Fruit fly (Drosophila melanogaster): ENCODE measurements around the gene CG1227.

The CG1227 gene

DNA sequence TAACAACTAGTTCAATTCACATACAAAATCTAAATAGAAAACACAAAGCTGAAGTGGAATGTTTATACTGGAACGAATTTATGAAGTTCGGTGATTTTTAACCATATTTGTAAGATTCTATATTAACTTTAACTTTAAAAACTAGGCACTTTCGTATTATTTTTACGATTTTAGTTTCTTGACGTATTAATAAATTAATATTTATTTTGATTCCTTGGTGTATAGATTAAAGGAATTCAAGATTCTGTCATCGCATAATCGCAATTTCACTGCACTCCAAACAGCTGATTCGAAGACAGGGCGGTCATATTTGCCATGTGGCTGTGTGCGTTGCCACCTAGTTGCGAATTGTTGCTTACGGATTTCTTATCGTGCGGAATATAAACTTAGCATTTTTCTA, at the start of gene CG1227, which contains the start of gene Dtwd2:
TSS of gene CG1227 (minus strand) at position 279 of the 400 bp plus-strand sequence.
TSS of gene Dtwd2 (plus strand) at position 336 of the 400 bp plus-strand sequence.
- TF ChIP-seq Sin3A (optimal IDR thresholded peaks at IDR 0.05) (no peak), h (optimal IDR thresholded peaks at IDR 0.05) (no peak), ttk (optimal IDR thresholded peaks at IDR 0.05) (no peak), Myc (optimal IDR thresholded peaks at IDR 0.05) (no peak), insv (optimal IDR thresholded peaks at IDR 0.05) (no peak), psq (optimal IDR thresholded peaks at IDR 0.05) (no peak)

DNA sequence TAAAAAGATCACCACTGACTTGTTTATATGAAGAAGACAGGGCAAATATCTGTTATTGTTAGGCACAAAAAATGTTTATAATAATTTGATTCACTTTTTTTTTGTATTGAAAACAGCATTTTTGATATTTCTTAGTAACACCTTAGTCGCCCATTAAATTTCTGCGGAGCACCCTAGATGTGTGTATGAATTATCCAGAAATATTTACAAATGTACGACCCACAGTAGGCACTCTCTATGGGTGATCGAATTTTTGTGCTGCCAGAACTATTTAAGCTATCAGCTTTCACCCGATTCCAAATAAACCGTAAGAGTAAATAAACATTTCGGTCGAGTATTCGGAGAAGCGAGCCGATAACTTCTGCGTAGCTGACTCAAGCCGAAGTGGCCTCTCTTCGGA, 36.1 kb upstream of the CG1227 start, which contains the start of gene RacGAP84C:
TSS of gene RacGAP84C (plus strand) at position 301 of the 400 bp plus-strand sequence.
- TF ChIP-seq Myc (optimal IDR thresholded peaks at IDR 0.05) (no peak), Sin3A (optimal IDR thresholded peaks at IDR 0.05) (no peak), h (optimal IDR thresholded peaks at IDR 0.05) (no peak), insv (optimal IDR thresholded peaks at IDR 0.05) (no peak), psq (optimal IDR thresholded peaks at IDR 0.05) (no peak), ttk (optimal IDR thresholded peaks at IDR 0.05) (no peak)

DNA sequence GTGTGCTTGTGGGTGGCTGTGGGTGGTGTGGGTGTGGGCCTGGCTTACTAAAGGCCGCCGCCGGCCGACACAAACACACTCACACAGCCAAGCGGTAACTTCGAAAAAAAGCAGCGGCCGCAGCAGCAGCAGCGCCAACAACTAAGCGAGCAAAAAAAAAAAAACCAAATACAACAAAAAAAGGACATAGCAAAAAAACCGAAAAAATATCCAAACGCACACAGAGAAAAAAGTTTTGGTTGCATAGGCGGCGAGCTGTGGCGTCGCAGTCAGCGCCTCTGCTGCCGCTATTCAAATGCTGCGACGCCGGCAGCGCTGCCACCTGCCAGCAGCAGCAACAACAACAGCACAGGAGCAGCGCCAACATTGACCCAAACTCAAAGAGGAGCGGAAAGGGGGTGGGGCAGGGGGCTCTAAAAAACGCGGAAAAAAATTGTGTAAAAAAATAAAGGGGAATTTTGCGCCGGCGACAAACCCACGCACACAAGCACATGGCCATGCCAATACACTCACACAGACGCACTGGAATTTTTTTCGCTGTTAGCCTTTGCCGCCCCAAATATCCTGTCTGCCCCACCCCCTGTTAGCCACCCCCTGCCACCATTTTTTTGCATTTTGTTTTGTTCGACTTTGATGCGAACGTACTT, 32.8 kb upstream of the CG1227 start:
- TF ChIP-seq psq (optimal IDR thresholded peaks at IDR 0.05) (no peak), ttk (optimal IDR thresholded peaks at IDR 0.05) (no peak), Sin3A (optimal IDR thresholded peaks at IDR 0.05) (no peak), Myc (optimal IDR thresholded peaks at IDR 0.05) (no peak), h (optimal IDR thresholded peaks at IDR 0.05) (no peak), insv (optimal IDR thresholded peaks at IDR 0.05) (no peak)

DNA sequence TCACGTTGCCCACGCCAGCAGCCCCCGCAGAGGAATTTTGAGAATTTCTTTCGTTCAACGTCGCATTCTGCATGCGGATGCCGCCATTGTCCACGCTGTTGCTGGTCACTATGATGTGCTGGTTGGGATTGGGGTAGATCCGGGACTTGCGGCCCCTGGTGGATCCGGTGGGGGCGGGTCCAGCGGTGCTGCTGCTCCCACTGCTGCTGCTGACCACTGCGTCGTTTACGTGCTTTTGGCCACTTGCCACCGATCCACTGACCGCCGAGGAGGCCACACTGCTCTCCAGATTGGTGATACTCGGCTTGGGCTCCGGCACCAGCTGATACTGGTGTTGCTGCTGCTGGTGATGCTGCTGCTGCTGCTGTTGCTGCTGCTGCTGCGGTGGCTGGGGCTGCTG, 27.2 kb upstream of the CG1227 start:
- TF ChIP-seq ttk (optimal IDR thresholded peaks at IDR 0.05): no peak
- no peak for TF ChIP-seq insv (optimal IDR thresholded peaks at IDR 0.05)
- TF ChIP-seq h (optimal IDR thresholded peaks at IDR 0.05): no peak
- TF ChIP-seq psq (optimal IDR thresholded peaks at IDR 0.05): no peak
- no peak for TF ChIP-seq Sin3A (optimal IDR thresholded peaks at IDR 0.05)
- TF ChIP-seq Myc (optimal IDR thresholded peaks at IDR 0.05): no peak

DNA sequence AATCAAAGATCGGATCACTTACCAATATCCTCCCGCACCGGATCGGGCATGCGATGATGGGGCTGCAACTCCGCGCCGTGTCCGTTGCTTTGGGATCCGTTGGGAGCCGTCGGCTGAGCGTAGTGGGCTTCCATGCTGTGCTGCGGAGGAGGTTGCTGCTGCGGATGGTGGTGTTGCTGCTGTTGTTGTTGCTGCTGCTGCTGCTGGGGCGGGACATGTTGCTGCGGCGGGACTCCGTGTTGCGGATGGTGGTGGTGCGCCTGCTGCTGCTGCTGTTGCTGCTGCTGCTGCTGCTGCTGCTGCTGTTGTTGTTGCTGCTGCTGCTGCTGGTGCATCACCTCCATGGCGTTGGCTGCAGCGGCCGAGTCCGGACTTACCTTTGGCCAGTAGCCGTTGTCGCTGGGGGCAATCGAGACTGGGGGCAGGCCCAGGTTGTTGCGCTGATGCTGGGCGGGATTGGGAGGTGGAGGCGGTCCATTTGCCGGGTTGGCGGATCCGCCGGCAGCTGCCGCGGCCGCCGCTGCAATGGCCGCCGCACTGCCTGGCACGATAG, 25.5 kb upstream of the CG1227 start:
- TF ChIP-seq insv (optimal IDR thresholded peaks at IDR 0.05) (no peak), ttk (optimal IDR thresholded peaks at IDR 0.05) (no peak), psq (optimal IDR thresholded peaks at IDR 0.05) (no peak), h (optimal IDR thresholded peaks at IDR 0.05) (no peak), Myc (optimal IDR thresholded peaks at IDR 0.05) (no peak)

DNA sequence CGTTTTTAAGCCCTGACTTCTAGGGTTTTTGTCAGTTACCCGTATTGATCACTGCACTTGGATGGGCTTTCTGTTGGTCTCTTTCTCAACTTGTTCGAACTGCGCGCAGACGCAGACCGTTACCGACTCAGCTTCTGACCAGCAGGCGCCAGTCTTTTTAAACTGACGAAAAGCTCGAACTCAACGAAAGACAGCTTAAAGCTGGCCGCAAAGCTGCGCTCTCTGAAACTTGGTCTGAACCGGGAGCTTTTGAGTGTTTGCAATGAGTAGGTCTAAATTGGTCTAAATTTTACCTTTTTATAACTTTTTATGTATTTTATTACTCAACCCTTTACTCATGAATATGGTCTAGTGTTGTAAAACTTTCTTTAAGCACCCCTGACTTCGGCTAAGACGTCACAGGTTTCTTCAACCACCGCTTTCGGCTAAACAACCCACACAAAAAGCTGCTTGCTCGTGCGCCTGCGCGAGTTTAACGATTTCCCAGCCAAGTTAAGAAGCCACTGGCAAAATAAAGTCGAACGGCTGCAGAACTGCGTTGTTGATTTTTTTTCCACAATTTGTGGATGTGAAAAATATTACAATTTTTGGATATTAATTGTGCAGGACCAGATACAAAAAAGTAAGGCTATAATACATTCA, 16.1 kb upstream of the CG1227 start, which contains the start of the genes Gld and Syt4:
TSS of gene Gld (minus strand) at position 137 of the 642 bp plus-strand sequence.
TSS of gene Syt4 (plus strand) at position 499 of the 642 bp plus-strand sequence.
- TF ChIP-seq h (optimal IDR thresholded peaks at IDR 0.05): no peak

DNA sequence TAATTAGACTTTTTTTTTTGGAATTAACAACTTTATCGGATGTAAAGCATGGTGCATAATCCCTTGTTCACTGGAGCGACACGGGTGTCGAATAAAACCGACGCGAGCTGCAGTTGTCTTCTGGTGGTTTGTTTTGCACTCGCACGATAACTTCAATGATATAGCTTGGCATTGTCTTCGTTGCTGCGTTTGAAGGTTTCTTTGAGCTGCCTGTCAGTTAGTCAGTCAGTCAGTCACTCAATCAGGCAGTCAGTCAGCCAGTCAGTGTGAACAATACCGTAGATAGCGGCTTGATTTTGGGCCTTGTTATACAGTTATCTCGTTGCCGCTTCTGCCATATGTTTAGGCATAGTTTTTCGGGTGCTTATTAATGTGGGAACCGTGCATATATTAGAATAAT, 10.0 kb upstream of the CG1227 start:
- TF ChIP-seq insv (optimal IDR thresholded peaks at IDR 0.05) (no peak), ttk (optimal IDR thresholded peaks at IDR 0.05) (no peak), Sin3A (optimal IDR thresholded peaks at IDR 0.05) (no peak), h (optimal IDR thresholded peaks at IDR 0.05) (no peak), psq (optimal IDR thresholded peaks at IDR 0.05) (no peak), Myc (optimal IDR thresholded peaks at IDR 0.05) (no peak)

DNA sequence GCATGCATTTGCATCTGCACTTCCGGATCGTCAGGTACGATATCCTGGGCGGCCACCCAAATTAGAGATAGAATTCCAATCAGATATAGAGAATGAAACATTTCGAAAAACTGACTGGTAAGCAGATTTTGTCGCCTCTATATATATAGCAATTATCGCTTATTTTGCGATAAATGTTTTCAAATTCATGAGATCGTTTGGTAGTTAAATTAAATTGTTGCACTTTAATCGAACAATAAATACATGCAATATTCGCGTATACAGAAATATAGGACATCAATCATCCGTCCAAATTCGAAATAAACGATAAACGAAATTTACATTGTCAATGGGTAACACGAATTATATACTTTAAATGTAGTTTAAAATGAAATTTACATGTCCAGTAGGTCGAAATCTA, 2.3 kb upstream of the CG1227 start, which contains the start of gene Obp84a:
TSS of gene Obp84a (minus strand) at position 101 of the 400 bp plus-strand sequence.
- no peak for TF ChIP-seq insv (optimal IDR thresholded peaks at IDR 0.05)

DNA sequence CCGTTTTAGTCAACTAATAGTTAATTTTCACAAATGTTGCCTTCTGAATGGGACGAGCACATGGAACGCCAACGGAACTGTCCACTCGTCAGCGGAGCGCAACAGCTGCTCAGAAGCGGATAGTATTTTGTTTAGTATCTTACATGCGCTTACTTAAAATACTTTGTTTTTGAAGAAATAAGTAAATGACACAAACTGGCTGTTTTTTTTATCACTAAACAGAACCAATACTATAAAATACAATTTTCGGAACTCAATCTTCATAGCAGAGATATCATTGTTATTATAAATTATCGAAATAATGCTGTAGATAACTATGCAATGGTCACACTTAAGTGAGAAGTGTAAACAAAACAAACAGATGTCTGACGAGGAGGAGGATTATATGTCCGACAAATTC, 2.6 kb downstream of the CG1227 start, which contains the start of the genes Noc3 and CG10053:
TSS of gene Noc3 (minus strand) at position 81 of the 400 bp plus-strand sequence.
TSS of gene CG10053 (plus strand) at position 202 of the 400 bp plus-strand sequence.
- TF ChIP-seq ttk (optimal IDR thresholded peaks at IDR 0.05): no peak
- TF ChIP-seq h (optimal IDR thresholded peaks at IDR 0.05): no peak
- no peak for TF ChIP-seq Sin3A (optimal IDR thresholded peaks at IDR 0.05)
- no peak for TF ChIP-seq insv (optimal IDR thresholded peaks at IDR 0.05)
- TF ChIP-seq psq (optimal IDR thresholded peaks at IDR 0.05): no peak
- no peak for TF ChIP-seq Myc (optimal IDR thresholded peaks at IDR 0.05)

DNA sequence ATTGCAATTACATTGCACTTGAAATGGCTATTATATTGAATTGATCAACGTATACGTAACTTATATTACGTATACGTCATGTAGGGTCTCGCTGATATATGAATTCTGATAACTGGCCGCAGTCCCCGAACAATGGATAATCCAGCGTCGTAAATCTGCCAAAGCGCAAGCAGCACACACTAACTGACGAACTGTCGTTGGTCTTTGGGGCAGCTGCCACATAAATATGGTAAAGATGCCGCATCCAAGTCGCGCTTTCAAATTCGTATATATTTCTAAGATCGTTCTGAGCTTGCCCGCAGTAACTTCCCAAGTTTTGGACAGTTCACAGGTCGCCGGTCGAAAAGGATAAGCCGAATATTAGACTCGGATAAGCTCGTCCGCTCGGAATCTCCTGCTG, 8.1 kb downstream of the CG1227 start, which contains the start of gene CG14607:
TSS of gene CG14607 (plus strand) at position 301 of the 400 bp plus-strand sequence.
- TF ChIP-seq ttk (optimal IDR thresholded peaks at IDR 0.05) (no peak), Myc (optimal IDR thresholded peaks at IDR 0.05) (no peak), h (optimal IDR thresholded peaks at IDR 0.05) (no peak), Sin3A (optimal IDR thresholded peaks at IDR 0.05) (no peak), insv (optimal IDR thresholded peaks at IDR 0.05) (no peak)

DNA sequence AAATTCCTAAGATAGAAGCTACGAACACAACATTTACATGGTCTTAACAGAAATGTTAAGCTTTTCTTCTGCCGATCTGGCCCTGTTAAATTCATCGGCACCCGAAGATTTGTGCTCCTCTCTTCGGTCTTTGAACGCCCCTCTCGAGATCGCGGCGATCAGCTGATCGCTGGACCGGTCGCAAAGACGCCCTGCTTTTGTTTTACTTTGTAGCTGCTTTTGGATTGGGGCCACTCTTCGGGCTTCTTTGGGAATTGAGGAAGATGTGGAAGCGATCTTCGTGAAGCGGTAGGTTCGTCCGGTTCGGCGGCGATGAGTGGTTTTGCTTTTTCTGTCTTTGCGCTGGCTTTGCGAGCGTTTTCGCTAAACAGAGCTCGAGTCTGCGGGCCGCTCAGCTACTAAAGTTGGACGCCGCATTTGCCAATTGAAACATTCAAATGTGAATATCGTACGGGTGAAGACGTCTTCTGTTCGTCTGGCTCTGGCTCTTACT, 25.5 kb downstream of the CG1227 start, which contains the start of gene thw:
TSS of gene thw (plus strand) at position 443 of the 493 bp plus-strand sequence.
- TF ChIP-seq Sin3A (optimal IDR thresholded peaks at IDR 0.05) (no peak), Myc (optimal IDR thresholded peaks at IDR 0.05) (no peak)

DNA sequence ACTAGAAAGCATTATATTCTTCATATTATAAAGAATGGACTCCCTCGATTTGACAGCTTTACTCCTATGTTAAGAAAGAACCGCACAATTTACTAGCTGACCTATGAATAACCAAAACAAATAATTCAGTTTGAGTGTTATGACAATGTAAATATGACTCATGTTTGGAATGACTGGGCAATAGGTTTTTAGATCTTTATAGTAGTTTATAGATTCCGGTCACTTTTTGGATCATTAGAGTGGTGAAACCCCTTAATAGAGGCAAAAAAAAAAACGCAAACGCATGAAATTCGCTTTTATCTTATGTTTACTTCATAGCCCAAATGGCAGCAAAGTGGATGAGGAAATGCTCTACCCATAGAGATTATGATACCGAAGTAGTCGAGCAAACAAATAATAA, 29.9 kb downstream of the CG1227 start, which contains the start of gene CG14605:
TSS of gene CG14605 (minus strand) at position 101 of the 400 bp plus-strand sequence.
- TF ChIP-seq Sin3A (optimal IDR thresholded peaks at IDR 0.05) (no peak), Myc (optimal IDR thresholded peaks at IDR 0.05) (no peak), insv (optimal IDR thresholded peaks at IDR 0.05) (no peak), ttk (optimal IDR thresholded peaks at IDR 0.05) (no peak)
